Worm (Caenorhabditis elegans) whole organism, early embryonic: ENCODE results near the gene Y41D4A.7.

Source experiments
- B0310.2 ChIP-seq: sonication (generic microtip); optimal IDR thresholded peaks from 2 replicates; lab custom pipeline; 2016; ENCODE audit warnings: mild to moderate bottlenecking, missing genetic modification characterization, missing compliant biosample characterization
- F13C5.2 ChIP-seq: sonication (generic microtip); optimal IDR thresholded peaks from 2 replicates; lab custom pipeline; 2017; ENCODE audit warnings: mild to moderate bottlenecking, missing genetic modification characterization, inconsistent platforms, missing compliant biosample characterization
- aly-1 ChIP-seq: sonication (generic microtip); optimal IDR thresholded peaks from 2 replicates; lab custom pipeline; 2016; ENCODE audit warnings: missing genetic modification characterization, missing compliant biosample characterization
- ama-1 ChIP-seq: fragments of 150-350 bp; optimal IDR thresholded peaks from 2 replicates; lab custom pipeline; 2014
- ceh-36 ChIP-seq: sonication (generic microtip); optimal IDR thresholded peaks from 2 replicates; lab custom pipeline; 2016; ENCODE audit warnings: missing genetic modification characterization, inconsistent platforms, missing compliant biosample characterization
- ets-7 ChIP-seq: sonication (generic microtip); optimal IDR thresholded peaks from 2 replicates; lab custom pipeline; 2016; ENCODE audit warnings: missing genotype, missing genetic modification characterization, missing compliant biosample characterization
- hmbx-1 ChIP-seq: sonication (generic microtip); optimal IDR thresholded peaks from 2 replicates; lab custom pipeline; 2016; ENCODE audit warnings: mild to moderate bottlenecking, missing genetic modification characterization, missing compliant biosample characterization
- hnd-1 ChIP-seq: sonication (generic microtip); optimal IDR thresholded peaks from 2 replicates; lab custom pipeline; 2016; ENCODE audit warnings: missing genetic modification characterization, missing compliant biosample characterization
- sea-1 ChIP-seq: fragments of 200-800 bp; sonication (Bioruptor generic); conservative IDR thresholded peaks from 2 replicates; pipeline ENCODE4 v1.3.6; 2022; ENCODE audit warnings: missing genetic modification characterization, missing compliant biosample characterization

DNA sequence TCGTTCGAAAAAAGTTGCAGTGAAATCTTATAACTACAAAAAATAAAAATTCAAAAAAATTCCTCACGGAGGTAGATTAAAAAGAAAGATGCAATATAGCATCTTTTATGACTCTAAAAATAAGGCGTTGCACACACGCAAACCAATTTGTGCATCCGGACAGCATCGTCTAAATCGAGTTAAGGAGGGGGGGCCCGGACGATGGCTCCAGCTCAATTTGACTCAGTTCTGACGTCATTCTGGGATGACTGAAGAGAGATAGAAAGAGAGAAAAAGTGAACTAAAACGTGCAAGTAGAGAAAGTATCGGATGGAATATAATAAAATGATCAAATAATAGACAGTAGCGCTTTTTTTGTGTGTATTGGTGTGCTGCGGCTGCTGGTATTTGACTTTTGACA, 4.6 kb upstream of the Y41D4A.7 start:
- no peak for TF ChIP-seq ets-7 (tag; lab: Kevin White, UChicago)
- TF ChIP-seq hnd-1, result no peak
- TF ChIP-seq F13C5.2 (tag; lab: Kevin White, UChicago), result no peak
- no peak for TF ChIP-seq B0310.2 (tag; lab: Kevin White, UChicago)
- no peak for TF ChIP-seq ama-1 (lab: Kevin White, UChicago)
- TF ChIP-seq ceh-36 (tag; lab: Kevin White, UChicago), result no peak
- TF ChIP-seq hmbx-1 (tag; lab: Kevin White, UChicago), result no peak
- TF ChIP-seq sea-1 (GFP tag; lab: Robert Waterston, UW), result no peak
- no peak for TF ChIP-seq aly-1
